Worm (Caenorhabditis elegans): ENCODE results near the gene C16C8.8.
"Not testable (repeated sequence)": the region's sequence is repeated elsewhere in the genome, so short reads cannot be mapped to it uniquely, and the experiment has no call there.

C16C8.8 gene

ce11 chrII:3500373-3500772 lies 38.9 kb upstream of the C16C8.8 start:
- no peak for TF ChIP-seq C34F6.9 (tag; optimal IDR thresholded peaks at IDR 0.05)
- no peak for TF ChIP-seq aly-2 (tag; optimal IDR thresholded peaks at IDR 0.05)

ce11 chrII:3499386-3499785 lies 37.9 kb upstream of the C16C8.8 start, which contains the start of gene Y49F6B.9:
TSS of gene Y49F6B.9 (minus strand) at chrII:3499387.
- no peak for TF ChIP-seq nhr-23 (tag; optimal IDR thresholded peaks at IDR 0.05)
- no peak for TF ChIP-seq F13H6.1 (tag; optimal IDR thresholded peaks at IDR 0.05)
- TF ChIP-seq nhr-237 (tag; optimal IDR thresholded peaks at IDR 0.05) = no peak
- TF ChIP-seq blmp-1 (tag; optimal IDR thresholded peaks at IDR 0.05; ENCODE audit: insufficient read depth) = no peak
- TF ChIP-seq lin-39 (tag; optimal IDR thresholded peaks at IDR 0.05) = no peak
- TF ChIP-seq lsy-2 (tag; optimal IDR thresholded peaks at IDR 0.05) = no peak
- TF ChIP-seq unc-55 (GFP tag; optimal IDR thresholded peaks at IDR 0.05) = no peak
- TF ChIP-seq ztf-1 (GFP tag; conservative IDR thresholded peaks at IDR 0.05) = no peak
- no peak for TF ChIP-seq ama-1 (optimal IDR thresholded peaks at IDR 0.05)
- TF ChIP-seq alr-1 (tag; optimal IDR thresholded peaks at IDR 0.05) = no peak

ce11 chrII:3490797-3491196 lies 29.3 kb upstream of the C16C8.8 start, which contains the start of gene fbxb-112:
TSS of gene fbxb-112 (plus strand) at chrII:3491097.
- TF ChIP-seq blmp-1 (tag; optimal IDR thresholded peaks at IDR 0.05; ENCODE audit: insufficient read depth); mab-5 (tag; optimal IDR thresholded peaks at IDR 0.05); crh-2 (tag; optimal IDR thresholded peaks at IDR 0.05): not testable (repeated sequence)

ce11 chrII:3482231-3482630 lies 20.7 kb upstream of the C16C8.8 start, which contains the start of gene smu-2:
TSS of gene smu-2 (plus strand) at chrII:3482408.
- no peak for TF ChIP-seq fos-1 (tag; optimal IDR thresholded peaks at IDR 0.05)
- TF ChIP-seq lsy-2 (tag; optimal IDR thresholded peaks at IDR 0.05) = peak in 1 of 2 experiments; percentile 37
- TF ChIP-seq lin-13 (GFP tag; optimal IDR thresholded peaks at IDR 0.05) = peak; percentile 74
- peak; percentile 27 for TF ChIP-seq mab-5 (tag; optimal IDR thresholded peaks at IDR 0.05)
- TF ChIP-seq nhr-129 (tag; optimal IDR thresholded peaks at IDR 0.05) = no peak
- TF ChIP-seq C34F6.9 (tag; optimal IDR thresholded peaks at IDR 0.05) = peak; percentile 67
- TF ChIP-seq nhr-11 (tag; optimal IDR thresholded peaks at IDR 0.05) = no peak
- TF ChIP-seq unc-55 (GFP tag; optimal IDR thresholded peaks at IDR 0.05) = peak; percentile 79
- TF ChIP-seq lin-39 (tag; optimal IDR thresholded peaks at IDR 0.05) = no peak
- peak; percentile 53 for TF ChIP-seq sma-3 (GFP tag; optimal IDR thresholded peaks at IDR 0.05)
- peak; percentile 41 for TF ChIP-seq F13H6.1 (tag; optimal IDR thresholded peaks at IDR 0.05)

ce11 chrII:3481584-3481983 lies 20.1 kb upstream of the C16C8.8 start, which contains the start of gene Y49F6B.8:
TSS of gene Y49F6B.8 (minus strand) at chrII:3481684.
- TF ChIP-seq egl-27 (tag; optimal IDR thresholded peaks at IDR 0.05) (no peak), lin-11 (tag; optimal IDR thresholded peaks at IDR 0.05) (no peak), skn-1 (tag; optimal IDR thresholded peaks at IDR 0.05) (no peak), ZK546.5 (tag; optimal IDR thresholded peaks at IDR 0.05) (no peak), mdl-1 (tag; optimal IDR thresholded peaks at IDR 0.05) (no peak), lsy-2 (tag; optimal IDR thresholded peaks at IDR 0.05) (no peak), mbf-1 (tag; optimal IDR thresholded peaks at IDR 0.05) (no peak), elt-1 (tag; optimal IDR thresholded peaks at IDR 0.05) (no peak)

- TF ChIP-seq nhr-12 (tag; optimal IDR thresholded peaks at IDR 0.05) (no peak), ztf-4 (tag; optimal IDR thresholded peaks at IDR 0.05) (no peak), ztf-1 (GFP tag; conservative IDR thresholded peaks at IDR 0.05) (no peak), nhr-21 (tag; optimal IDR thresholded peaks at IDR 0.05) (no peak)
Observed at ce11 chrII:3477171-3477570, 15.7 kb upstream of the C16C8.8 start, which contains the start of gene fbxb-104. TSS of gene fbxb-104 (minus strand) at chrII:3477271.

ce11 chrII:3476536-3476935 lies 15.1 kb upstream of the C16C8.8 start:
- TF ChIP-seq C34F6.9 (tag; optimal IDR thresholded peaks at IDR 0.05) (no peak), egl-27 (tag; optimal IDR thresholded peaks at IDR 0.05) (no peak), elt-3 (tag; optimal IDR thresholded peaks at IDR 0.05) (no peak), mdl-1 (tag; optimal IDR thresholded peaks at IDR 0.05) (no peak), nhr-237 (tag; optimal IDR thresholded peaks at IDR 0.05) (no peak), lsy-2 (tag; optimal IDR thresholded peaks at IDR 0.05) (no peak), peb-1 (tag; optimal IDR thresholded peaks at IDR 0.05) (no peak), dmd-4 (tag; optimal IDR thresholded peaks at IDR 0.05) (no peak), lin-11 (tag; optimal IDR thresholded peaks at IDR 0.05) (no peak)

All from whole organism, L2 larva.